Worm (Caenorhabditis elegans): ENCODE data around the gene ZK512.2.

ZK512.2 gene

ce11 chrIII:9145765-9146164 is 1.2 kb upstream of the ZK512.2 start, which contains the start of gene ZK512.8:
TSS of gene ZK512.8 (plus strand) at chrIII:9146065.
- no peak for TF ChIP-seq tbx-11 (GFP tag; IDR thresholded peaks at IDR 0.05)
- no peak for TF ChIP-seq scrt-1 (GFP tag; IDR thresholded peaks at IDR 0.05)
- no peak for TF ChIP-seq tra-4 (tag; optimal IDR thresholded peaks at IDR 0.05)
- TF ChIP-seq ceh-13 (GFP tag; optimal IDR thresholded peaks at IDR 0.05): no peak
- TF ChIP-seq hnd-1 (tag; optimal IDR thresholded peaks at IDR 0.05): no peak
- no peak for TF ChIP-seq pes-1 (GFP tag; IDR thresholded peaks at IDR 0.05)
- no peak for TF ChIP-seq F13C5.2 (tag; optimal IDR thresholded peaks at IDR 0.05)
- TF ChIP-seq aly-1 (tag; optimal IDR thresholded peaks at IDR 0.05): no peak
- no peak for TF ChIP-seq B0310.2 (tag; optimal IDR thresholded peaks at IDR 0.05)
- no peak for TF ChIP-seq flt-1 (GFP tag; IDR thresholded peaks at IDR 0.05)
- no peak for TF ChIP-seq hmg-4 (GFP tag; optimal IDR thresholded peaks at IDR 0.05)
- TF ChIP-seq ama-1 (optimal IDR thresholded peaks at IDR 0.05): no peak
- TF ChIP-seq sea-1 (GFP tag; conservative IDR thresholded peaks at IDR 0.05): no peak
- no peak for TF ChIP-seq tbx-37 (GFP tag; conservative IDR thresholded peaks at IDR 0.05)
- no peak for TF ChIP-seq hmbx-1 (tag; optimal IDR thresholded peaks at IDR 0.05)
- TF ChIP-seq ets-7 (tag; optimal IDR thresholded peaks at IDR 0.05): no peak
- no peak for TF ChIP-seq ceh-36 (tag; optimal IDR thresholded peaks at IDR 0.05)

ce11 chrIII:9143911-9144310 is 683 bp downstream of the ZK512.2 start, which contains the start of gene ZK512.11:
TSS of gene ZK512.11 (plus strand) at chrIII:9144211.
- TF ChIP-seq pes-1 (GFP tag; IDR thresholded peaks at IDR 0.05) (no peak), hmbx-1 (tag; optimal IDR thresholded peaks at IDR 0.05) (no peak), flt-1 (GFP tag; IDR thresholded peaks at IDR 0.05) (no peak), F13C5.2 (tag; optimal IDR thresholded peaks at IDR 0.05) (no peak)

DNA sequence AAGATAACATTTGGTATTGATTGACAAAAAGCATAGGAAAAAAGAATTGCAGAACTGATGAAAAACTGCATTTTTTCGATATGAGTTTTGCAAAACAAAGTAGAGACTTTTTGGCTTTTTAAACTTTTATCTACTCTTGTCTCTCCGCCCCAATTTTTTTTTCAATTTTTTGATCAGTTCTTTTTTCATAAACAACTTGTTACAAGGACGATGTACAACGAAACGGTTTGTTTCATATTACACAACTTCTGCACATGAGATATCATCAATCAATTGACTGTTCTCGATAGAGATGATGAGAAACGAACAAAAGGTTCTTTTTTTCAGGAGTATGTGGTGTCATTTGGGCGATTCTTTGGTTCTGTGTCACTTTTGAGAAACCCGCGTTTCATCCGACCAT is 6.0 kb downstream of the ZK512.2 start, which contains the start of gene ZK512.7:
Gene ZK512.7 (minus strand): TSS at position 101 of the 400 bp plus-strand sequence.
- TF ChIP-seq tbx-11 (GFP tag; IDR thresholded peaks at IDR 0.05) (no peak), sea-1 (GFP tag; conservative IDR thresholded peaks at IDR 0.05) (no peak), tra-4 (tag; optimal IDR thresholded peaks at IDR 0.05) (no peak), ceh-36 (tag; optimal IDR thresholded peaks at IDR 0.05) (no peak), hmg-4 (GFP tag; optimal IDR thresholded peaks at IDR 0.05) (no peak), flt-1 (GFP tag; IDR thresholded peaks at IDR 0.05) (no peak), F13C5.2 (tag; optimal IDR thresholded peaks at IDR 0.05) (no peak), aly-1 (tag; optimal IDR thresholded peaks at IDR 0.05) (no peak), scrt-1 (GFP tag; IDR thresholded peaks at IDR 0.05) (no peak), hnd-1 (tag; optimal IDR thresholded peaks at IDR 0.05) (no peak)

DNA sequence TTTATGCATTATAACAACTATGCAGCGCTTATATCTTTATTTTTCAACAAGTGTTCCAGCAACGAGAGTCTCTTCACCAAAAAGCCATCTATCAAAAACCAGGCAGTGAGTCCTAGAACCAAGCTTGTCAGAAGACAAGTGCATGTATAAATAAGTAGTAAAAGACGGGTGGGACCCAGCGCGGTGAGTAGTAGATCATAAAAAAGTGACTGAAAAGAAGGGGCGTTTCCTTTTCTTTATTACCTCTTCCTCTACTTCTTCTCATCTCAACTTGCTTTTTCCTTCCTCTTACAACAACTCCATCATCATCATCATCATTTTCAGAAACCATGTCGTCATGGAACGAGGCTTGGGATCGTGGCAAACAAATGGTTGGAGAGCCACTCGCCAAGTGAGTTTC is 8.0 kb downstream of the ZK512.2 start, which contains the start of gene eat-4:
Gene eat-4 (plus strand): TSS at position 301 of the 400 bp plus-strand sequence.
- TF ChIP-seq F13C5.2 (tag; optimal IDR thresholded peaks at IDR 0.05): no peak
- no peak for TF ChIP-seq ceh-36 (tag; optimal IDR thresholded peaks at IDR 0.05)
- no peak for TF ChIP-seq ama-1 (optimal IDR thresholded peaks at IDR 0.05)
- TF ChIP-seq ceh-13 (GFP tag; optimal IDR thresholded peaks at IDR 0.05): no peak
- no peak for TF ChIP-seq sea-1 (GFP tag; conservative IDR thresholded peaks at IDR 0.05)
- no peak for TF ChIP-seq hmg-4 (GFP tag; optimal IDR thresholded peaks at IDR 0.05)
- no peak for TF ChIP-seq tbx-37 (GFP tag; conservative IDR thresholded peaks at IDR 0.05)
- TF ChIP-seq flt-1 (GFP tag; IDR thresholded peaks at IDR 0.05): no peak
- TF ChIP-seq scrt-1 (GFP tag; IDR thresholded peaks at IDR 0.05): no peak
- no peak for TF ChIP-seq tra-4 (tag; optimal IDR thresholded peaks at IDR 0.05)
- TF ChIP-seq hnd-1 (tag; optimal IDR thresholded peaks at IDR 0.05): no peak
- TF ChIP-seq aly-1 (tag; optimal IDR thresholded peaks at IDR 0.05): no peak
- TF ChIP-seq pes-1 (GFP tag; IDR thresholded peaks at IDR 0.05): no peak

DNA sequence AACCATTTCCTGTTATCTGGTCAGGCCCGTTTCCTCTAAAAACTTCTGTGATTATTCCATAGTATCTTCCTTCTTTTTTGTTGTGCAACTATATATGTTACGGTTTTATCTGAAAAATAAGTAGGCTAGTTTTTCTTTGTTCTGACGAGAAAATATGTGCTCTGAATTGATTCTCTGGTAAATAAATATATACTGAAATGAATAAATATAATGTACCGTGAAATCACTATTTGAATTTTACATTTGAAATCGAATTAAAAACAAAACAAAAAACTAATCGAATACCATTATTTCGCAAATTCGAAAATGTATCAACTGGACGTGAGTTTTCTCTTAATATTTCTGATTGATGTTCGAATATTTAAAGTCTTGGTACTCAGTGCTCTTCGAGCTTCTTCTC is 14.0 kb downstream of the ZK512.2 start, which contains the start of gene ZK512.10:
Gene ZK512.10 (plus strand): TSS at position 301 of the 400 bp plus-strand sequence.
- no peak for TF ChIP-seq tbx-37 (GFP tag; conservative IDR thresholded peaks at IDR 0.05)
- no peak for TF ChIP-seq pes-1 (GFP tag; IDR thresholded peaks at IDR 0.05)
- no peak for TF ChIP-seq tra-4 (tag; optimal IDR thresholded peaks at IDR 0.05)
- TF ChIP-seq tbx-11 (GFP tag; IDR thresholded peaks at IDR 0.05): no peak
- no peak for TF ChIP-seq ama-1 (optimal IDR thresholded peaks at IDR 0.05)
- TF ChIP-seq B0310.2 (tag; optimal IDR thresholded peaks at IDR 0.05): no peak
- no peak for TF ChIP-seq aly-1 (tag; optimal IDR thresholded peaks at IDR 0.05)

- TF ChIP-seq B0310.2 (tag; optimal IDR thresholded peaks at IDR 0.05) (no peak), scrt-1 (GFP tag; IDR thresholded peaks at IDR 0.05) (no peak), flt-1 (GFP tag; IDR thresholded peaks at IDR 0.05) (no peak), hmg-4 (GFP tag; optimal IDR thresholded peaks at IDR 0.05) (no peak), ama-1 (optimal IDR thresholded peaks at IDR 0.05) (no peak), F13C5.2 (tag; optimal IDR thresholded peaks at IDR 0.05) (no peak), ceh-36 (tag; optimal IDR thresholded peaks at IDR 0.05) (no peak)
Measured at ce11 chrIII:9125789-9126304, 18.7 kb downstream of the ZK512.2 start, which contains the start of gene sec-16A.1. TSS of gene sec-16A.1 (plus strand) at chrIII:9125839.

- TF ChIP-seq flt-1 (GFP tag; IDR thresholded peaks at IDR 0.05) (no peak), tbx-11 (GFP tag; IDR thresholded peaks at IDR 0.05) (no peak), F13C5.2 (tag; optimal IDR thresholded peaks at IDR 0.05) (no peak), ceh-13 (GFP tag; optimal IDR thresholded peaks at IDR 0.05) (no peak), ama-1 (optimal IDR thresholded peaks at IDR 0.05) (no peak), tbx-37 (GFP tag; conservative IDR thresholded peaks at IDR 0.05) (no peak), hmbx-1 (tag; optimal IDR thresholded peaks at IDR 0.05) (no peak), hmg-4 (GFP tag; optimal IDR thresholded peaks at IDR 0.05) (no peak), sea-1 (GFP tag; conservative IDR thresholded peaks at IDR 0.05) (no peak), hnd-1 (tag; optimal IDR thresholded peaks at IDR 0.05) (no peak), B0310.2 (tag; optimal IDR thresholded peaks at IDR 0.05) (no peak), ceh-36 (tag; optimal IDR thresholded peaks at IDR 0.05) (no peak), pes-1 (GFP tag; IDR thresholded peaks at IDR 0.05) (no peak), scrt-1 (GFP tag; IDR thresholded peaks at IDR 0.05) (no peak), ets-7 (tag; optimal IDR thresholded peaks at IDR 0.05) (no peak)
Measured at ce11 chrIII:9118921-9119606, 25.5 kb downstream of the ZK512.2 start, which contains the start of gene ced-11. TSS of gene ced-11 (plus strand) at chrIII:9119556.
